Fruit fly (Drosophila melanogaster) whole organism, embryonic: ENCODE results near the gene bumpel.

Source experiments
- Ada2b ChIP-seq: fragments of 200-800 bp; sonication (Bioruptor generic); IDR thresholded peaks from 2 replicates; pipeline ENCODE4 v1.3.6; 2022; ENCODE audit warnings: missing biosample characterization, missing genetic modification characterization
- Asciz ChIP-seq: fragments of 200-800 bp; sonication (Bioruptor generic); optimal IDR thresholded peaks from 2 replicates; lab custom pipeline; 2017; ENCODE audit warnings: missing biosample characterization, mild to moderate bottlenecking, missing genetic modification characterization, missing genetic modification reagents
- CG10979 ChIP-seq: fragments of 200-800 bp; sonication (Bioruptor generic); optimal IDR thresholded peaks from 2 replicates; lab custom pipeline; 2018; ENCODE audit warnings: missing biosample characterization, mild to moderate bottlenecking, missing genetic modification characterization, moderate library complexity
- CG11247 ChIP-seq: fragments of 200-800 bp; sonication (Bioruptor generic); IDR thresholded peaks from 2 replicates; pipeline ENCODE4 v1.3.6; 2022; ENCODE audit warnings: missing biosample characterization, missing genetic modification characterization
- CG11696 ChIP-seq: fragments of 200-800 bp; sonication (Bioruptor generic); IDR thresholded peaks from 2 replicates; pipeline ENCODE4 v1.3.6; 2022; ENCODE audit warnings: missing biosample characterization, missing genetic modification characterization
- CG12942 ChIP-seq: fragments of 200-800 bp; sonication (Bioruptor generic); optimal IDR thresholded peaks from 3 replicates; lab custom pipeline; 2016; ENCODE audit warnings: missing biosample characterization, missing genetic modification characterization
- CG14050 ChIP-seq: fragments of 200-800 bp; sonication (Bioruptor generic); IDR thresholded peaks from 3 replicates; pipeline ENCODE4 v1.3.6; 2022; ENCODE audit warnings: missing biosample characterization, missing genetic modification characterization
- CG15011 ChIP-seq: fragments of 200-800 bp; sonication (Bioruptor generic); optimal IDR thresholded peaks from 3 replicates; lab custom pipeline; 2018; ENCODE audit warnings: missing biosample characterization, mild to moderate bottlenecking, missing genetic modification characterization
- CG17612 ChIP-seq: fragments of 200-800 bp; sonication (Bioruptor generic); IDR thresholded peaks from 2 replicates; pipeline ENCODE4 v1.3.6; 2022; ENCODE audit warnings: missing biosample characterization, missing genetic modification characterization
- CG17829 ChIP-seq: fragments of 200-800 bp; optimal IDR thresholded peaks from 2 replicates; lab custom pipeline; 2019; ENCODE audit warnings: missing biosample characterization, mild to moderate bottlenecking, missing genetic modification characterization, moderate library complexity
- CG2120 ChIP-seq: fragments of 200-800 bp; sonication (Bioruptor generic); optimal IDR thresholded peaks from 3 replicates; lab custom pipeline; 2016; ENCODE audit warnings: missing biosample characterization, missing genetic modification characterization
- CG2678 ChIP-seq: fragments of 200-800 bp; sonication (Bioruptor generic); optimal IDR thresholded peaks from 3 replicates; lab custom pipeline; 2019; ENCODE audit warnings: missing biosample characterization, mild to moderate bottlenecking, missing genetic modification characterization, moderate library complexity
- CG3163 ChIP-seq: fragments of 200-800 bp; sonication (Bioruptor generic); optimal IDR thresholded peaks from 3 replicates; lab custom pipeline; 2016; ENCODE audit warnings: missing biosample characterization, missing genetic modification characterization
- CG33213 ChIP-seq: fragments of 200-800 bp; sonication (Bioruptor generic); optimal IDR thresholded peaks from 3 replicates; lab custom pipeline; 2016; ENCODE audit warnings: missing biosample characterization, missing genetic modification characterization
- CG34376 ChIP-seq: fragments of 200-800 bp; sonication (Bioruptor generic); optimal IDR thresholded peaks from 2 replicates; lab custom pipeline; 2018; ENCODE audit warnings: missing biosample characterization, mild to moderate bottlenecking, missing genetic modification characterization
- CG34422 ChIP-seq: fragments of 200-800 bp; sonication (Bioruptor generic); IDR thresholded peaks from 3 replicates; pipeline ENCODE4 v1.3.6; 2022; ENCODE audit warnings: missing biosample characterization, missing genetic modification characterization
- CG4854 ChIP-seq: fragments of 200-800 bp; sonication (Bioruptor generic); optimal IDR thresholded peaks from 2 replicates; lab custom pipeline; 2016; ENCODE audit warnings: missing biosample characterization, missing genetic modification characterization, inconsistent platforms
- CG7963 ChIP-seq: fragments of 200-800 bp; sonication (Bioruptor generic); IDR thresholded peaks from 3 replicates; pipeline ENCODE4 v1.3.6; 2022; ENCODE audit warnings: missing biosample characterization, missing genetic modification characterization; ENCODE audit not compliant: partially characterized antibody
- CG7987 ChIP-seq: fragments of 200-800 bp; sonication (Bioruptor generic); optimal IDR thresholded peaks from 2 replicates; lab custom pipeline; 2018; ENCODE audit warnings: missing biosample characterization, mild to moderate bottlenecking, missing genetic modification characterization, moderate library complexity
- CG8765 ChIP-seq: fragments of 200-800 bp; sonication (Bioruptor generic); IDR thresholded peaks from 2 replicates; pipeline ENCODE4 v1.3.6; 2022; ENCODE audit warnings: missing biosample characterization, missing genetic modification characterization
- CG9215 ChIP-seq: fragments of 200-800 bp; sonication (Bioruptor generic); IDR thresholded peaks from 2 replicates; pipeline ENCODE4 v1.3.6; 2022; ENCODE audit warnings: missing biosample characterization, missing genetic modification characterization
- CG9727 ChIP-seq: fragments of 200-800 bp; sonication (Bioruptor generic); optimal IDR thresholded peaks from 3 replicates; lab custom pipeline; 2017; ENCODE audit warnings: missing biosample characterization, mild to moderate bottlenecking, missing genetic modification characterization
- Doc3 ChIP-seq: fragments of 200-800 bp; sonication (Bioruptor generic); IDR thresholded peaks from 3 replicates; pipeline ENCODE4 v1.3.6; 2022; ENCODE audit warnings: missing biosample characterization, missing genetic modification characterization; ENCODE audit not compliant: partially characterized antibody
- Dref ChIP-seq: fragments of 200-800 bp; sonication (Bioruptor generic); IDR thresholded peaks from 2 replicates; pipeline ENCODE4 v1.3.6; 2022; ENCODE audit warnings: missing biosample characterization, missing genetic modification characterization
- Hr78 ChIP-seq, 2 experiments: fragments of 200-800 bp in 1 of 2; fragments of >200 bp in 1 of 2; sonication (Bioruptor generic) in 1 of 2; optimal IDR thresholded peaks; 2 replicates each; lab custom pipeline; 2017 to 2019; ENCODE audit warnings: missing biosample characterization in 2 of 2, missing genetic modification characterization in 2 of 2, mild to moderate bottlenecking in 1 of 2, moderate library complexity in 1 of 2
- Max ChIP-seq: fragments of 200-800 bp; sonication (Bioruptor generic); optimal IDR thresholded peaks from 2 replicates; lab custom pipeline; 2016; ENCODE audit warnings: missing biosample characterization, mild to moderate bottlenecking, missing genetic modification characterization
- Ptx1 ChIP-seq: fragments of 200-800 bp; sonication (Bioruptor generic); IDR thresholded peaks from 2 replicates; pipeline ENCODE4 v1.3.6; 2022; ENCODE audit warnings: missing biosample characterization, missing genetic modification characterization
- Rx ChIP-seq: fragments of 200-800 bp; sonication (Bioruptor generic); IDR thresholded peaks from 2 replicates; pipeline ENCODE4 v1.3.6; 2022; ENCODE audit warnings: missing biosample characterization, missing genetic modification characterization
- Side ChIP-seq: fragments of 200-800 bp; sonication (Bioruptor generic); optimal IDR thresholded peaks from 2 replicates; lab custom pipeline; 2016; ENCODE audit warnings: missing biosample characterization, missing genetic modification characterization
- Sox100B ChIP-seq: fragments of 200-800 bp; sonication (Bioruptor generic); optimal IDR thresholded peaks from 3 replicates; lab custom pipeline; 2018; ENCODE audit warnings: missing biosample characterization, mild to moderate bottlenecking, missing genetic modification characterization
- Sry-δ ChIP-seq: fragments of 200-800 bp; sonication (Bioruptor generic); optimal IDR thresholded peaks from 2 replicates; lab custom pipeline; 2016; ENCODE audit warnings: missing biosample characterization, missing genetic modification characterization
- bab2 ChIP-seq: fragments of 200-800 bp; sonication (Bioruptor generic); optimal IDR thresholded peaks from 2 replicates; lab custom pipeline; 2016; ENCODE audit warnings: missing biosample characterization, missing genetic modification characterization
- ci ChIP-seq: fragments of 200-800 bp; sonication (Bioruptor generic); IDR thresholded peaks from 3 replicates; pipeline ENCODE4 v1.3.6; 2022; ENCODE audit warnings: missing biosample characterization, missing genetic modification characterization
- crp ChIP-seq, 2 experiments: fragments of 200-800 bp; sonication (Bioruptor generic); optimal IDR thresholded peaks; 2 replicates in 1 of 2; 3 replicates in 1 of 2; lab custom pipeline; 2017; ENCODE audit warnings: missing biosample characterization in 2 of 2, missing genetic modification characterization in 2 of 2, mild to moderate bottlenecking in 1 of 2, moderate library complexity in 1 of 2
- emc ChIP-seq: fragments of 200-800 bp; sonication (Bioruptor generic); optimal IDR thresholded peaks from 2 replicates; lab custom pipeline; 2016; ENCODE audit warnings: missing biosample characterization, missing genetic modification characterization
- exex ChIP-seq: fragments of 200-800 bp; sonication (Bioruptor generic); optimal IDR thresholded peaks from 4 replicates; lab custom pipeline; 2018; ENCODE audit warnings: missing biosample characterization, mild to moderate bottlenecking, missing genetic modification characterization, moderate library complexity
- fd3F ChIP-seq: fragments of 200-800 bp; sonication (Bioruptor generic); optimal IDR thresholded peaks from 2 replicates; lab custom pipeline; 2018; ENCODE audit warnings: missing biosample characterization, mild to moderate bottlenecking, missing genetic modification characterization, moderate library complexity
- grau ChIP-seq: fragments of 200-800 bp; optimal IDR thresholded peaks from 3 replicates; lab custom pipeline; 2019; ENCODE audit warnings: missing biosample characterization, mild to moderate bottlenecking, missing genetic modification characterization, moderate library complexity
- gsb ChIP-seq: fragments of 200-800 bp; sonication (Bioruptor generic); IDR thresholded peaks from 2 replicates; pipeline ENCODE4 v1.3.6; 2022; ENCODE audit warnings: missing biosample characterization, missing genetic modification characterization
- hth ChIP-seq: fragments of >200 bp; optimal IDR thresholded peaks from 2 replicates; lab custom pipeline; 2017; ENCODE audit warnings: inconsistent platforms
- kni ChIP-seq: fragments of 200-800 bp; sonication (Bioruptor generic); optimal IDR thresholded peaks from 3 replicates; lab custom pipeline; 2017; ENCODE audit warnings: mild to moderate bottlenecking, missing biosample characterization, missing genetic modification reagents, missing genetic modification characterization
- org-1 ChIP-seq: fragments of 200-800 bp; sonication (Bioruptor generic); optimal IDR thresholded peaks from 2 replicates; lab custom pipeline; 2017; ENCODE audit warnings: missing biosample characterization, missing genetic modification characterization
- run ChIP-seq: fragments of 200-800 bp; sonication (Bioruptor generic); optimal IDR thresholded peaks from 3 replicates; lab custom pipeline; 2018; ENCODE audit warnings: missing biosample characterization, mild to moderate bottlenecking, missing genetic modification characterization
- sc ChIP-seq, 3 experiments: fragments of >200 bp in 2 of 3; fragments of 200-800 bp in 1 of 3; sonication (Bioruptor generic) in 1 of 3; optimal IDR thresholded peaks; 2 replicates in 2 of 3; 3 replicates in 1 of 3; lab custom pipeline; 2017; ENCODE audit warnings: mild to moderate bottlenecking in 1 of 3, missing biosample characterization in 1 of 3, missing genetic modification characterization in 1 of 3, missing genetic modification reagents in 1 of 3
- scrt ChIP-seq: fragments of 200-800 bp; sonication (Bioruptor generic); optimal IDR thresholded peaks from 2 replicates; lab custom pipeline; 2018; ENCODE audit warnings: missing biosample characterization, mild to moderate bottlenecking, missing genetic modification characterization, moderate library complexity
- sima ChIP-seq: fragments of 200-800 bp; sonication (Bioruptor generic); optimal IDR thresholded peaks from 2 replicates; lab custom pipeline; 2016; ENCODE audit warnings: missing biosample characterization, missing genetic modification characterization
- slbo ChIP-seq: fragments of 200-800 bp; sonication (Bioruptor generic); IDR thresholded peaks from 2 replicates; pipeline ENCODE4 v1.3.6; 2022; ENCODE audit warnings: missing biosample characterization, missing genetic modification characterization
- slou ChIP-seq: fragments of 200-800 bp; sonication (Bioruptor generic); optimal IDR thresholded peaks from 3 replicates; lab custom pipeline; 2016; ENCODE audit warnings: missing biosample characterization, missing genetic modification characterization
- ssp ChIP-seq: fragments of 200-800 bp; sonication (Bioruptor generic); IDR thresholded peaks from 2 replicates; pipeline ENCODE4 v1.3.6; 2022; ENCODE audit warnings: missing biosample characterization, missing genetic modification characterization
- ttk ChIP-seq: fragments of 200-800 bp; sonication (Bioruptor generic); IDR thresholded peaks from 2 replicates; pipeline ENCODE4 v2.1.2; 2022; ENCODE audit warnings: missing biosample characterization, missing genetic modification characterization
- vvl ChIP-seq: fragments of 200-800 bp; sonication (Bioruptor generic); IDR thresholded peaks from 2 replicates; pipeline ENCODE4 v1.3.6; 2022; ENCODE audit warnings: missing biosample characterization, missing genetic modification characterization

Gene bumpel

dm6 chr3R:11421643-11422122, 3.2 kb upstream of the bumpel start, which contains the start of the genes ninaG and Sptz (continued):
- TF ChIP-seq Ptx1 (GFP tag; lab: Robert Waterston, UW) (peak; percentile 98), CG9727 (peak; percentile 94), vvl (GFP tag; lab: Robert Waterston, UW) (peak; percentile 98), Doc3 (GFP tag; lab: Robert Waterston, UW) (no peak), sima (GFP tag; lab: Kevin White, UChicago) (peak; percentile 79), CG4854 (GFP tag; lab: Kevin White, UChicago) (no peak), CG11696 (GFP tag; lab: Robert Waterston, UW) (peak; percentile 67), CG7963 (GFP tag; lab: Robert Waterston, UW) (no peak), ci (peak; percentile 91), Sry-δ (GFP tag; lab: Kevin White, UChicago) (peak; percentile 91), CG15011 (GFP tag; lab: Kevin White, UChicago) (peak; percentile 75), CG11247 (GFP tag; lab: Robert Waterston, UW) (peak; percentile 95), ttk (GFP tag; lab: Robert Waterston, UW) (peak; percentile 95), Sox100B (GFP tag; lab: Kevin White, UChicago) (no peak), emc (peak; percentile 90), CG7987 (GFP tag; lab: Kevin White, UChicago) (peak; percentile 71), CG33213 (GFP tag; lab: Kevin White, UChicago) (peak; percentile 93), hth (lab: Kevin White, UChicago) (no peak), crp (GFP tag; optimal IDR thresholded peaks at IDR 0.05; lab: Kevin White, UChicago) (peak in 1 of 2 experiments; percentile 78), CG12942 (GFP tag; lab: Kevin White, UChicago) (peak; percentile 94), CG17612 (GFP tag; lab: Robert Waterston, UW) (peak; percentile 73), CG14050 (peak; percentile 90), kni (GFP tag; lab: Kevin White, UChicago) (no peak), Dref (GFP tag; lab: Robert Waterston, UW) (peak; percentile 67), slou (GFP tag; lab: Kevin White, UChicago) (peak; percentile 89), sc (optimal IDR thresholded peaks at IDR 0.05; lab: Kevin White, UChicago) (no peak), sc (GFP tag; optimal IDR thresholded peaks at IDR 0.05; lab: Kevin White, UChicago) (peak; percentile 81), CG8765 (peak; percentile 93), Max (GFP tag; lab: Kevin White, UChicago) (peak; percentile 95), CG2120 (peak; percentile 97), CG34376 (peak; percentile 74), fd3F (peak; percentile 86), CG2678 (tag; lab: Kevin White, UChicago) (peak; percentile 91), Hr78 (GFP tag; optimal IDR thresholded peaks at IDR 0.05; lab: Kevin White, UChicago) (no peak), Ada2b (GFP tag; lab: Robert Waterston, UW) (peak; percentile 95), gsb (GFP tag; lab: Robert Waterston, UW) (peak; percentile 87), bab2 (peak; percentile 96), Rx (peak; percentile 95), CG10979 (peak; percentile 90), Side (GFP tag; lab: Kevin White, UChicago) (peak; percentile 91), org-1 (GFP tag; lab: Kevin White, UChicago) (peak; percentile 78), CG34422 (peak; percentile 97), CG9215 (GFP tag; lab: Robert Waterston, UW) (peak; percentile 94), ssp (peak; percentile 91), grau (tag; lab: Kevin White, UChicago) (peak; percentile 89), run (tag; lab: Kevin White, UChicago) (peak; percentile 63), slbo (GFP tag; lab: Robert Waterston, UW) (peak; percentile 97), exex (tag; lab: Kevin White, UChicago) (no peak), CG3163 (GFP tag; lab: Kevin White, UChicago) (peak; percentile 75), scrt (GFP tag; lab: Kevin White, UChicago) (no peak), CG17829 (peak; percentile 91), Asciz (GFP tag; lab: Kevin White, UChicago) (peak; percentile 80)
